Fruit fly (Drosophila melanogaster) whole organism, embryonic: Measurements from ENCODE around the gene CG8051.

Experiments
- Abd-B ChIP-seq: fragments of 200-800 bp; sonication (Bioruptor generic); optimal IDR thresholded peaks from 2 replicates; lab custom pipeline; 2018; ENCODE audit warnings: missing biosample characterization, mild to moderate bottlenecking, missing genetic modification characterization, moderate library complexity
- CG10147 ChIP-seq: fragments of 200-800 bp; sonication (Bioruptor generic); optimal IDR thresholded peaks from 2 replicates; lab custom pipeline; 2019; ENCODE audit warnings: missing biosample characterization, mild to moderate bottlenecking, missing genetic modification characterization, moderate library complexity
- CG10209 ChIP-seq: fragments of 200-800 bp; sonication (Bioruptor generic); optimal IDR thresholded peaks from 3 replicates; lab custom pipeline; 2017; ENCODE audit warnings: missing biosample characterization, mild to moderate bottlenecking, missing genetic modification characterization, missing genetic modification reagents
- CG10366 ChIP-seq: fragments of 200-800 bp; sonication (Bioruptor generic); IDR thresholded peaks from 2 replicates; pipeline ENCODE4 v1.3.6; 2022; ENCODE audit warnings: missing biosample characterization, missing genetic modification characterization
- CG10979 ChIP-seq: fragments of 200-800 bp; sonication (Bioruptor generic); optimal IDR thresholded peaks from 2 replicates; lab custom pipeline; 2018; ENCODE audit warnings: missing biosample characterization, mild to moderate bottlenecking, missing genetic modification characterization, moderate library complexity
- CG12155 ChIP-seq: fragments of 200-800 bp; sonication (Bioruptor generic); optimal IDR thresholded peaks from 3 replicates; lab custom pipeline; 2016; ENCODE audit warnings: missing biosample characterization, missing genetic modification characterization
- CG12391 ChIP-seq: fragments of 200-800 bp; sonication (Bioruptor generic); optimal IDR thresholded peaks from 3 replicates; lab custom pipeline; 2018; ENCODE audit warnings: missing biosample characterization, mild to moderate bottlenecking, missing genetic modification characterization, moderate library complexity
- CG13624 ChIP-seq: fragments of 200-800 bp; sonication (Bioruptor generic); optimal IDR thresholded peaks from 2 replicates; lab custom pipeline; 2016; ENCODE audit warnings: missing biosample characterization, missing genetic modification characterization
- CG15011 ChIP-seq: fragments of 200-800 bp; sonication (Bioruptor generic); optimal IDR thresholded peaks from 3 replicates; lab custom pipeline; 2018; ENCODE audit warnings: missing biosample characterization, mild to moderate bottlenecking, missing genetic modification characterization
- CG17359 ChIP-seq: fragments of 200-800 bp; sonication (Bioruptor generic); optimal IDR thresholded peaks from 3 replicates; lab custom pipeline; 2018; ENCODE audit warnings: missing biosample characterization, mild to moderate bottlenecking, missing genetic modification characterization, moderate library complexity
- CG18262 ChIP-seq: fragments of 200-800 bp; optimal IDR thresholded peaks from 3 replicates; lab custom pipeline; 2019; ENCODE audit warnings: missing biosample characterization, mild to moderate bottlenecking, missing genetic modification characterization, moderate library complexity
- CG18476 ChIP-seq: fragments of 200-800 bp; sonication (Bioruptor generic); optimal IDR thresholded peaks from 2 replicates; lab custom pipeline; 2016; ENCODE audit warnings: missing biosample characterization, mild to moderate bottlenecking, missing genetic modification characterization
- CG18599 ChIP-seq: fragments of 200-800 bp; sonication (Bioruptor generic); optimal IDR thresholded peaks from 3 replicates; lab custom pipeline; 2017; ENCODE audit warnings: missing biosample characterization, missing genetic modification characterization, mild to moderate bottlenecking, moderate library complexity, missing genetic modification reagents
- CG2120 ChIP-seq: fragments of 200-800 bp; sonication (Bioruptor generic); optimal IDR thresholded peaks from 3 replicates; lab custom pipeline; 2016; ENCODE audit warnings: missing biosample characterization, missing genetic modification characterization
- CG2199 ChIP-seq: fragments of 200-800 bp; sonication (Bioruptor generic); IDR thresholded peaks from 3 replicates; pipeline ENCODE4 v1.3.6; 2022; ENCODE audit warnings: missing biosample characterization, missing genetic modification characterization
- CG2678 ChIP-seq: fragments of 200-800 bp; sonication (Bioruptor generic); optimal IDR thresholded peaks from 3 replicates; lab custom pipeline; 2019; ENCODE audit warnings: missing biosample characterization, mild to moderate bottlenecking, missing genetic modification characterization, moderate library complexity
- CG3163 ChIP-seq: fragments of 200-800 bp; sonication (Bioruptor generic); optimal IDR thresholded peaks from 3 replicates; lab custom pipeline; 2016; ENCODE audit warnings: missing biosample characterization, missing genetic modification characterization
- CG3281 ChIP-seq: fragments of 200-800 bp; sonication (Bioruptor generic); optimal IDR thresholded peaks from 3 replicates; lab custom pipeline; 2017; ENCODE audit warnings: missing biosample characterization, mild to moderate bottlenecking, missing genetic modification characterization
- CG34422 ChIP-seq: fragments of 200-800 bp; sonication (Bioruptor generic); IDR thresholded peaks from 3 replicates; pipeline ENCODE4 v1.3.6; 2022; ENCODE audit warnings: missing biosample characterization, missing genetic modification characterization
- CG4707 ChIP-seq: fragments of 200-800 bp; sonication (Bioruptor generic); optimal IDR thresholded peaks from 2 replicates; lab custom pipeline; 2018; ENCODE audit warnings: missing biosample characterization, mild to moderate bottlenecking, missing genetic modification characterization, moderate library complexity
- CG6791 ChIP-seq: fragments of 200-800 bp; sonication (Bioruptor generic); IDR thresholded peaks from 3 replicates; pipeline ENCODE4 v1.3.6; 2022; ENCODE audit warnings: missing biosample characterization, missing genetic modification characterization; ENCODE audit not compliant: partially characterized antibody
- CG7556 ChIP-seq: fragments of 200-800 bp; sonication (Bioruptor generic); optimal IDR thresholded peaks from 2 replicates; lab custom pipeline; 2017; ENCODE audit warnings: missing biosample characterization, mild to moderate bottlenecking, missing genetic modification characterization
- CG8290 ChIP-seq, 3 experiments: fragments of 200-800 bp; sonication (Bioruptor generic); optimal IDR thresholded peaks; 2 replicates each; lab custom pipeline; 2016 to 2019; ENCODE audit warnings: missing biosample characterization in 3 of 3, missing genetic modification characterization in 3 of 3, mild to moderate bottlenecking in 2 of 3, moderate library complexity in 1 of 3
- Dad ChIP-seq: fragments of 200-800 bp; sonication (Bioruptor generic); optimal IDR thresholded peaks from 3 replicates; lab custom pipeline; 2016; ENCODE audit warnings: missing biosample characterization, missing genetic modification characterization
- Hey ChIP-seq: fragments of 200-800 bp; sonication (Bioruptor generic); optimal IDR thresholded peaks from 3 replicates; lab custom pipeline; 2018; ENCODE audit warnings: missing biosample characterization, mild to moderate bottlenecking, missing genetic modification characterization
- HmgD ChIP-seq: fragments of 200-800 bp; sonication (Bioruptor generic); optimal IDR thresholded peaks from 3 replicates; lab custom pipeline; 2016; ENCODE audit warnings: missing biosample characterization, missing genetic modification characterization
- Hmr ChIP-seq: fragments of 200-800 bp; sonication (Bioruptor generic); optimal IDR thresholded peaks from 3 replicates; lab custom pipeline; 2017; ENCODE audit warnings: mild to moderate bottlenecking, missing biosample characterization, missing genetic modification reagents, missing genetic modification characterization
- Hsf ChIP-seq: fragments of 200-800 bp; sonication (Bioruptor generic); optimal IDR thresholded peaks from 3 replicates; lab custom pipeline; 2016; ENCODE audit warnings: missing biosample characterization, missing genetic modification characterization
- Oli ChIP-seq: fragments of 200-800 bp; sonication (Bioruptor generic); optimal IDR thresholded peaks from 2 replicates; lab custom pipeline; 2018; ENCODE audit warnings: missing biosample characterization, mild to moderate bottlenecking, missing genetic modification characterization, moderate library complexity
- Six4 ChIP-seq: fragments of 200-800 bp; sonication (Bioruptor generic); optimal IDR thresholded peaks from 2 replicates; lab custom pipeline; 2016; ENCODE audit warnings: missing biosample characterization, missing genetic modification characterization
- Sox102F ChIP-seq: fragments of 200-800 bp; sonication (Bioruptor generic); optimal IDR thresholded peaks from 2 replicates; lab custom pipeline; 2018; ENCODE audit warnings: missing biosample characterization, mild to moderate bottlenecking, missing genetic modification characterization, moderate library complexity
- Ssrp ChIP-seq: fragments of 200-800 bp; sonication (Bioruptor generic); optimal IDR thresholded peaks from 2 replicates; lab custom pipeline; 2018; ENCODE audit warnings: missing biosample characterization, mild to moderate bottlenecking, missing genetic modification characterization, moderate library complexity
- bbx ChIP-seq: fragments of 200-800 bp; sonication (Bioruptor generic); IDR thresholded peaks from 2 replicates; pipeline ENCODE4 v1.3.6; 2022; ENCODE audit warnings: missing biosample characterization, missing genetic modification characterization; ENCODE audit not compliant: partially characterized antibody
- ci ChIP-seq: fragments of 200-800 bp; sonication (Bioruptor generic); IDR thresholded peaks from 3 replicates; pipeline ENCODE4 v1.3.6; 2022; ENCODE audit warnings: missing biosample characterization, missing genetic modification characterization
- dpn ChIP-seq, 2 experiments: fragments of 200-800 bp; sonication (Bioruptor generic); optimal IDR thresholded peaks; 3 replicates each; lab custom pipeline; 2016; ENCODE audit warnings: missing biosample characterization in 2 of 2, missing genetic modification characterization in 2 of 2
- eve ChIP-seq, 2 experiments: fragments of >200 bp; optimal IDR thresholded peaks; 2 replicates each; lab custom pipeline; 2017; ENCODE audit warnings: missing biosample characterization in 2 of 2, missing genetic modification characterization in 2 of 2
- fd96Cb ChIP-seq: fragments of 200-800 bp; sonication (Bioruptor generic); optimal IDR thresholded peaks from 2 replicates; lab custom pipeline; 2018; ENCODE audit warnings: missing biosample characterization, mild to moderate bottlenecking, missing genetic modification characterization, moderate library complexity
- gce ChIP-seq: fragments of 200-800 bp; sonication (Bioruptor generic); IDR thresholded peaks from 3 replicates; pipeline ENCODE4 v1.3.6; 2022; ENCODE audit warnings: missing biosample characterization, missing genetic modification characterization
- lbe ChIP-seq: fragments of 200-800 bp; sonication (Bioruptor generic); optimal IDR thresholded peaks from 2 replicates; lab custom pipeline; 2016; ENCODE audit warnings: missing biosample characterization, mild to moderate bottlenecking, missing genetic modification characterization
- phol ChIP-seq: fragments of 200-800 bp; sonication (Bioruptor generic); optimal IDR thresholded peaks from 3 replicates; lab custom pipeline; 2018; ENCODE audit warnings: missing biosample characterization, mild to moderate bottlenecking, missing genetic modification characterization, moderate library complexity
- row ChIP-seq: fragments of 200-800 bp; sonication (Bioruptor generic); IDR thresholded peaks from 3 replicates; pipeline ENCODE4 v1.3.6; 2022; ENCODE audit warnings: missing biosample characterization, missing genetic modification characterization
- tgo ChIP-seq: fragments of 200-800 bp; sonication (Bioruptor generic); IDR thresholded peaks from 3 replicates; pipeline ENCODE4 v1.3.6; 2022; ENCODE audit warnings: missing biosample characterization, missing genetic modification characterization
- trem ChIP-seq: fragments of 200-800 bp; optimal IDR thresholded peaks from 3 replicates; lab custom pipeline; 2019; ENCODE audit warnings: missing biosample characterization, mild to moderate bottlenecking, missing genetic modification characterization, moderate library complexity
- twi ChIP-seq: fragments of 200-800 bp; optimal IDR thresholded peaks from 2 replicates; lab custom pipeline; 2019; ENCODE audit warnings: missing biosample characterization, mild to moderate bottlenecking, missing genetic modification characterization, moderate library complexity
- unpg ChIP-seq: fragments of 200-800 bp; sonication (Bioruptor generic); optimal IDR thresholded peaks from 3 replicates; lab custom pipeline; 2018; ENCODE audit warnings: missing biosample characterization, mild to moderate bottlenecking, missing genetic modification characterization, moderate library complexity
- vvl ChIP-seq: fragments of 200-800 bp; sonication (Bioruptor generic); IDR thresholded peaks from 2 replicates; pipeline ENCODE4 v1.3.6; 2022; ENCODE audit warnings: missing biosample characterization, missing genetic modification characterization
- z ChIP-seq: fragments of 200-800 bp; sonication (Bioruptor generic); IDR thresholded peaks from 3 replicates; pipeline ENCODE4 v1.3.6; 2022; ENCODE audit warnings: missing biosample characterization, missing genetic modification characterization
- zen2 ChIP-seq: fragments of 200-800 bp; sonication (Bioruptor generic); IDR thresholded peaks from 3 replicates; pipeline ENCODE4 v1.3.6; 2022; ENCODE audit warnings: missing biosample characterization, missing genetic modification characterization; ENCODE audit not compliant: partially characterized antibody

CG8051 gene

dm6 chrX:19352830-19353441 lies 45.2 kb upstream of the CG8051 start, which contains the start of gene kek5 (continued):
- TF ChIP-seq phol (tag; lab: Kevin White, UChicago) (peak; percentile 54), CG2678 (tag; lab: Kevin White, UChicago) (peak; percentile 41), twi (tag; lab: Kevin White, UChicago) (no peak), CG2120 (GFP tag; lab: Kevin White, UChicago) (peak; percentile 30), ci (GFP tag; lab: Robert Waterston, UW) (peak; percentile 70; the same call in 1 of the 3 replicates), Hey (tag; lab: Kevin White, UChicago) (no peak), unpg (peak; percentile 61), CG15011 (GFP tag; lab: Kevin White, UChicago) (peak; percentile 29), CG12155 (GFP tag; lab: Kevin White, UChicago) (peak; percentile 4), eve (GFP tag; optimal IDR thresholded peaks at IDR 0.05; lab: Kevin White, UChicago) (peak in 1 of 2 experiments; percentile 64), CG12391 (tag; lab: Kevin White, UChicago) (peak; percentile 51), CG4707 (GFP tag; lab: Kevin White, UChicago) (no peak), gce (0 out of 3 replicates have a peak, but pooled peaks have one; percentile 38), Six4 (GFP tag; lab: Kevin White, UChicago) (peak; percentile 31), row (GFP tag; lab: Robert Waterston, UW) (peak; percentile 49; the same call in 1 of the 3 replicates), Hmr (GFP tag; lab: Kevin White, UChicago) (peak; percentile 54), trem (tag; lab: Kevin White, UChicago) (peak; percentile 7), CG8290 (GFP tag; optimal IDR thresholded peaks at IDR 0.05; lab: Kevin White, UChicago) (no peak), CG8290 (tag; optimal IDR thresholded peaks at IDR 0.05; lab: Kevin White, UChicago) (peak in 1 of 2 experiments; percentile 66), CG3281 (GFP tag; lab: Kevin White, UChicago) (peak; percentile 20), vvl (GFP tag; lab: Robert Waterston, UW) (peak; percentile 63), CG34422 (peak; percentile 54; the same call in 1 of the 3 replicates), CG10209 (GFP tag; lab: Kevin White, UChicago) (peak; percentile 14), CG10979 (tag; lab: Kevin White, UChicago) (peak; percentile 48), zen2 (GFP tag; lab: Robert Waterston, UW) (peak; percentile 51; the same call in 2 of the 3 replicates), CG10366 (GFP tag; lab: Robert Waterston, UW) (no peak), CG17359 (tag; lab: Kevin White, UChicago) (peak; percentile 17), Hsf (GFP tag; lab: Kevin White, UChicago) (peak; percentile 28), Dad (no peak), Sox102F (peak; percentile 25), CG18599 (GFP tag; lab: Kevin White, UChicago) (peak; percentile 73), CG2199 (peak; percentile 85; the same call in 1 of the 3 replicates), bbx (GFP tag; lab: Robert Waterston, UW) (peak; percentile 56), CG18476 (GFP tag; lab: Kevin White, UChicago) (peak; percentile 21), CG13624 (no peak), CG3163 (GFP tag; lab: Kevin White, UChicago) (peak; percentile 9), HmgD (GFP tag; lab: Kevin White, UChicago) (peak; percentile 50), Ssrp (tag; lab: Kevin White, UChicago) (peak; percentile 38), CG10147 (GFP tag; lab: Kevin White, UChicago) (no peak), Abd-B (GFP tag; lab: Kevin White, UChicago) (no peak), CG6791 (GFP tag; lab: Robert Waterston, UW) (no peak), dpn (GFP tag; optimal IDR thresholded peaks at IDR 0.05; lab: Kevin White, UChicago) (peak in 1 of 2 experiments; percentile 16), CG18262 (tag; lab: Kevin White, UChicago) (peak; percentile 55), fd96Cb (tag; lab: Kevin White, UChicago) (peak; percentile 3), lbe (peak; percentile 10), Oli (tag; lab: Kevin White, UChicago) (peak; percentile 47), z (GFP tag; lab: Robert Waterston, UW) (peak; percentile 74; the same call in 2 of the 3 replicates), CG7556 (GFP tag; lab: Kevin White, UChicago) (peak; percentile 26), tgo (GFP tag; lab: Robert Waterston, UW) (no peak; the same call in 2 of the 3 replicates)
